Fruit fly (Drosophila melanogaster): ENCODE measurements around the gene Culd.

DNA sequence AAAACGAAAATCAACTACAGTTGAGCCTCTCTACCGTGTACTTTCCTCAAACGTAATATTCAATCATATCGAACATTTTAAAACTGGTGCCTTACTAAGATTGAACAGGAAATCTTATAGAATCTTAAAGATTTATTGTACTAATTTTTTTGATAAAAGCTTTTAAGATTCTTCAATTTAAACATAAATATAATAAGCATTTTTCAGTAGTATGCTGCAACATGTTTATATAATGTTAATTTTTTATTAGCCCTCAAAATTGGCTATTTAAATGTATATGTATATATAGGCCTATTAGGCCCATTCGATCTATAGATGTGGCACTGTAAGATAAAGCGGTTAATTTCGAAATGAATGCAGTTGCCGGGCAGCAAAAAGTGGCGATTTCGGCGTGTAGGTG is 15.4 kb upstream of the Culd start:
- TF ChIP-seq CG2116 (GFP tag; optimal IDR thresholded peaks at IDR 0.05) (no peak), CG10209 (GFP tag; optimal IDR thresholded peaks at IDR 0.05) (no peak), luna (GFP tag; optimal IDR thresholded peaks at IDR 0.05) (no peak), sens-2 (GFP tag; IDR thresholded peaks at IDR 0.05) (no peak), Oli (tag; optimal IDR thresholded peaks at IDR 0.05) (no peak), usp (GFP tag; optimal IDR thresholded peaks at IDR 0.05) (no peak), pb (GFP tag; optimal IDR thresholded peaks at IDR 0.05) (no peak), CG13296 (GFP tag; optimal IDR thresholded peaks at IDR 0.05) (no peak)

Measured in whole organism, embryonic.